Worm (Caenorhabditis elegans) whole organism, L1 larva: ENCODE measurements around the gene gcc-2.

Experiments used
- elt-3 ChIP-seq, 6 experiments: fragments of 150-350 bp in 1 of 6; sonication (generic microtip); optimal IDR thresholded peaks; 2 replicates each; lab custom pipeline; 2017 to 2018; ENCODE audit warnings: missing biosample characterization in 6 of 6, missing genetic modification characterization in 6 of 6, inconsistent platforms in 1 of 6
- lin-39 ChIP-seq: fragments of 150-350 bp; optimal IDR thresholded peaks from 2 replicates; lab custom pipeline; 2014; ENCODE audit warnings: missing biosample characterization, missing genetic modification reagents, missing genetic modification characterization
- nhr-12 ChIP-seq: sonication (generic microtip); optimal IDR thresholded peaks from 2 replicates; lab custom pipeline; 2017; ENCODE audit warnings: missing biosample characterization, missing genetic modification characterization
- pag-3 ChIP-seq: sonication (generic microtip); optimal IDR thresholded peaks from 2 replicates; lab custom pipeline; 2017; ENCODE audit warnings: missing genetic modification characterization, mild to moderate bottlenecking, missing compliant biosample characterization, antibody characterized with exemption, borderline replicate concordance; ENCODE audit not compliant: insufficient read depth
- snpc-4 ChIP-seq: fragments of 150-350 bp; optimal IDR thresholded peaks from 2 replicates; lab custom pipeline; 2014; ENCODE audit warnings: missing biosample characterization, missing genetic modification characterization

ce11 chrIII:9807560-9808046 is 45.7 kb upstream of the gcc-2 start:
- peak in 2 of 6 experiments; percentile 36 to 75 for TF ChIP-seq elt-3 (tag; optimal IDR thresholded peaks at IDR 0.05; lab: Kevin White, UChicago)
- no peak for TF ChIP-seq nhr-12
- no peak for TF ChIP-seq pag-3
- no peak for TF ChIP-seq snpc-4
- TF ChIP-seq lin-39, result no peak
